Fruit fly (Drosophila melanogaster) whole organism, embryonic: Measurements from ENCODE around the gene CG4017.
A peak's percentile ranks its signal among the peaks of the same experiment; 100 is the strongest.

Source experiments
- Abd-B ChIP-seq: fragments of 200-800 bp; sonication (Bioruptor generic); optimal IDR thresholded peaks from 2 replicates; lab custom pipeline; 2018; ENCODE audit warnings: missing biosample characterization, mild to moderate bottlenecking, missing genetic modification characterization, moderate library complexity
- Atf3 ChIP-seq: fragments of 200-800 bp; sonication (Bioruptor generic); optimal IDR thresholded peaks from 3 replicates; lab custom pipeline; 2016; ENCODE audit warnings: missing biosample characterization, missing genetic modification characterization
- CG10654 ChIP-seq: fragments of 200-800 bp; sonication (Bioruptor generic); optimal IDR thresholded peaks from 2 replicates; lab custom pipeline; 2016; ENCODE audit warnings: missing biosample characterization, missing genetic modification characterization
- CG14014 ChIP-seq: fragments of 200-800 bp; sonication (Bioruptor generic); IDR thresholded peaks from 2 replicates; pipeline ENCODE4 v1.3.6; 2022; ENCODE audit warnings: missing biosample characterization, missing genetic modification characterization
- CG14965 ChIP-seq: fragments of 200-800 bp; sonication (Bioruptor generic); optimal IDR thresholded peaks from 2 replicates; lab custom pipeline; 2016; ENCODE audit warnings: missing biosample characterization, missing genetic modification characterization, borderline replicate concordance
- CG1603 ChIP-seq: fragments of 200-800 bp; sonication (Bioruptor generic); optimal IDR thresholded peaks from 2 replicates; lab custom pipeline; 2019; ENCODE audit warnings: missing biosample characterization, mild to moderate bottlenecking, missing genetic modification characterization, moderate library complexity
- CG1647 ChIP-seq: fragments of 200-800 bp; sonication (Bioruptor generic); optimal IDR thresholded peaks from 3 replicates; lab custom pipeline; 2016; ENCODE audit warnings: missing biosample characterization, missing genetic modification characterization
- CG17568 ChIP-seq: fragments of 200-800 bp; sonication (Bioruptor generic); optimal IDR thresholded peaks from 2 replicates; lab custom pipeline; 2018; ENCODE audit warnings: missing biosample characterization, mild to moderate bottlenecking, missing genetic modification characterization, moderate library complexity
- CG18476 ChIP-seq: fragments of 200-800 bp; sonication (Bioruptor generic); optimal IDR thresholded peaks from 2 replicates; lab custom pipeline; 2016; ENCODE audit warnings: missing biosample characterization, mild to moderate bottlenecking, missing genetic modification characterization
- CG18599 ChIP-seq: fragments of 200-800 bp; sonication (Bioruptor generic); optimal IDR thresholded peaks from 3 replicates; lab custom pipeline; 2017; ENCODE audit warnings: missing biosample characterization, missing genetic modification characterization, mild to moderate bottlenecking, moderate library complexity, missing genetic modification reagents
- CG30431 ChIP-seq: fragments of 200-800 bp; sonication (Bioruptor generic); optimal IDR thresholded peaks from 2 replicates; lab custom pipeline; 2017; ENCODE audit warnings: missing biosample characterization, missing genetic modification characterization
- CG4707 ChIP-seq: fragments of 200-800 bp; sonication (Bioruptor generic); optimal IDR thresholded peaks from 2 replicates; lab custom pipeline; 2018; ENCODE audit warnings: missing biosample characterization, mild to moderate bottlenecking, missing genetic modification characterization, moderate library complexity
- CG6272 ChIP-seq: fragments of 200-800 bp; sonication (Bioruptor generic); IDR thresholded peaks from 2 replicates; pipeline ENCODE4 v1.3.6; 2022; ENCODE audit warnings: missing biosample characterization, missing genetic modification characterization
- CG7963 ChIP-seq: fragments of 200-800 bp; sonication (Bioruptor generic); IDR thresholded peaks from 3 replicates; pipeline ENCODE4 v1.3.6; 2022; ENCODE audit warnings: missing biosample characterization, missing genetic modification characterization; ENCODE audit not compliant: partially characterized antibody
- CG8281 ChIP-seq: fragments of 200-800 bp; sonication (Bioruptor generic); optimal IDR thresholded peaks from 2 replicates; lab custom pipeline; 2018; ENCODE audit warnings: missing biosample characterization, mild to moderate bottlenecking, missing genetic modification characterization, moderate library complexity
- CG8290 ChIP-seq, 3 experiments: fragments of 200-800 bp; sonication (Bioruptor generic); optimal IDR thresholded peaks; 2 replicates each; lab custom pipeline; 2016 to 2019; ENCODE audit warnings: missing biosample characterization in 3 of 3, missing genetic modification characterization in 3 of 3, mild to moderate bottlenecking in 2 of 3, moderate library complexity in 1 of 3
- CG9437 ChIP-seq: fragments of 200-800 bp; sonication (Bioruptor generic); optimal IDR thresholded peaks from 2 replicates; lab custom pipeline; 2018; ENCODE audit warnings: missing biosample characterization, mild to moderate bottlenecking, missing genetic modification characterization
- CTCF ChIP-seq: fragments of 200-800 bp; sonication (Bioruptor generic); optimal IDR thresholded peaks from 2 replicates; lab custom pipeline; 2017; ENCODE audit warnings: missing biosample characterization, mild to moderate bottlenecking, missing genetic modification characterization, moderate library complexity
- CoRest ChIP-seq: fragments of 200-800 bp; sonication (Bioruptor generic); optimal IDR thresholded peaks from 3 replicates; lab custom pipeline; 2018; ENCODE audit warnings: missing biosample characterization, mild to moderate bottlenecking, missing genetic modification characterization, moderate library complexity
- Dp ChIP-seq: fragments of 200-800 bp; sonication (Bioruptor generic); optimal IDR thresholded peaks from 2 replicates; lab custom pipeline; 2018; ENCODE audit warnings: missing biosample characterization, mild to moderate bottlenecking, missing genetic modification characterization, moderate library complexity
- Eip74EF ChIP-seq, 2 experiments: fragments of 200-800 bp in 1 of 2; fragments of >200 bp in 1 of 2; sonication (Bioruptor generic) in 1 of 2; optimal IDR thresholded peaks; 2 replicates each; lab custom pipeline; 2017 to 2019; ENCODE audit warnings: missing biosample characterization in 2 of 2, missing genetic modification characterization in 2 of 2, mild to moderate bottlenecking in 1 of 2, moderate library complexity in 1 of 2
- Hr51 ChIP-seq, 2 experiments: fragments of 200-800 bp; sonication (Bioruptor generic); optimal IDR thresholded peaks; 2 replicates in 1 of 2; 3 replicates in 1 of 2; lab custom pipeline; 2016 to 2018; ENCODE audit warnings: missing biosample characterization in 2 of 2, missing genetic modification characterization in 2 of 2, mild to moderate bottlenecking in 1 of 2, moderate library complexity in 1 of 2
- Med ChIP-seq: fragments of 200-800 bp; sonication (Bioruptor generic); peaks from one replicate; lab custom pipeline; 2016; ENCODE audit warnings: missing biosample characterization, missing genetic modification characterization, mild to moderate bottlenecking, inconsistent platforms, moderate library complexity
- NFAT ChIP-seq: fragments of 200-800 bp; sonication (Bioruptor generic); IDR thresholded peaks from 2 replicates; pipeline ENCODE4 v1.3.6; 2022; ENCODE audit warnings: missing biosample characterization, missing genetic modification characterization
- Sry-δ ChIP-seq: fragments of 200-800 bp; sonication (Bioruptor generic); optimal IDR thresholded peaks from 2 replicates; lab custom pipeline; 2016; ENCODE audit warnings: missing biosample characterization, missing genetic modification characterization
- ac ChIP-seq: fragments of 200-800 bp; sonication (Bioruptor generic); optimal IDR thresholded peaks from 3 replicates; lab custom pipeline; 2017; ENCODE audit warnings: missing biosample characterization, mild to moderate bottlenecking, missing genetic modification characterization
- aop ChIP-seq: fragments of 200-800 bp; sonication (Bioruptor generic); IDR thresholded peaks from 2 replicates; pipeline ENCODE4 v1.3.6; 2022; ENCODE audit warnings: missing biosample characterization, missing genetic modification characterization
- chif ChIP-seq, 2 experiments: fragments of 200-800 bp; sonication (Bioruptor generic); optimal IDR thresholded peaks; 3 replicates each; lab custom pipeline; 2016; ENCODE audit warnings: missing biosample characterization in 2 of 2, missing genetic modification characterization in 2 of 2
- ci ChIP-seq: fragments of 200-800 bp; sonication (Bioruptor generic); IDR thresholded peaks from 3 replicates; pipeline ENCODE4 v1.3.6; 2022; ENCODE audit warnings: missing biosample characterization, missing genetic modification characterization
- ewg ChIP-seq: fragments of 200-800 bp; sonication (Bioruptor generic); optimal IDR thresholded peaks from 3 replicates; lab custom pipeline; 2017; ENCODE audit warnings: mild to moderate bottlenecking, missing biosample characterization, missing genetic modification reagents, missing genetic modification characterization
- fru ChIP-seq: fragments of >200 bp; optimal IDR thresholded peaks from 2 replicates; lab custom pipeline; 2017
- her ChIP-seq: fragments of 200-800 bp; sonication (Bioruptor generic); optimal IDR thresholded peaks from 2 replicates; lab custom pipeline; 2016; ENCODE audit warnings: missing biosample characterization, missing genetic modification characterization
- hkb ChIP-seq, 2 experiments: fragments of 200-800 bp in 1 of 2; fragments of >200 bp in 1 of 2; sonication (Bioruptor generic) in 1 of 2; IDR thresholded peaks in 1 of 2; optimal IDR thresholded peaks in 1 of 2; 2 replicates each; pipeline versions ENCODE4 v1.3.6 to Lab custom; 2017 to 2022; ENCODE audit warnings: missing biosample characterization in 1 of 2, missing genetic modification characterization in 1 of 2
- kay ChIP-seq: fragments of 200-800 bp; sonication (Bioruptor generic); optimal IDR thresholded peaks from 2 replicates; lab custom pipeline; 2016; ENCODE audit warnings: missing biosample characterization, missing genetic modification characterization
- lola ChIP-seq, 3 experiments: fragments of >200 bp in 2 of 3; fragments of 200-800 bp in 1 of 3; sonication (Bioruptor generic) in 1 of 3; optimal IDR thresholded peaks; 2 replicates each; lab custom pipeline; 2017 to 2019; ENCODE audit warnings: missing biosample characterization in 3 of 3, missing genetic modification characterization in 3 of 3, mild to moderate bottlenecking in 1 of 3, moderate library complexity in 1 of 3
- sens ChIP-seq: fragments of 200-800 bp; sonication (Bioruptor generic); peaks from one replicate; lab custom pipeline; 2016; ENCODE audit warnings: missing biosample characterization, missing genetic modification characterization
- sens-2 ChIP-seq: fragments of 200-800 bp; sonication (Bioruptor generic); IDR thresholded peaks from 2 replicates; pipeline ENCODE4 v1.3.6; 2022; ENCODE audit warnings: missing biosample characterization, missing genetic modification characterization
- shn ChIP-seq: fragments of 200-800 bp; sonication (Bioruptor generic); optimal IDR thresholded peaks from 3 replicates; lab custom pipeline; 2016; ENCODE audit warnings: missing biosample characterization, missing genetic modification characterization
- slbo ChIP-seq: fragments of 200-800 bp; sonication (Bioruptor generic); IDR thresholded peaks from 2 replicates; pipeline ENCODE4 v1.3.6; 2022; ENCODE audit warnings: missing biosample characterization, missing genetic modification characterization
- z ChIP-seq: fragments of 200-800 bp; sonication (Bioruptor generic); IDR thresholded peaks from 3 replicates; pipeline ENCODE4 v1.3.6; 2022; ENCODE audit warnings: missing biosample characterization, missing genetic modification characterization
- zen2 ChIP-seq: fragments of 200-800 bp; sonication (Bioruptor generic); IDR thresholded peaks from 3 replicates; pipeline ENCODE4 v1.3.6; 2022; ENCODE audit warnings: missing biosample characterization, missing genetic modification characterization; ENCODE audit not compliant: partially characterized antibody

The CG4017 gene

DNA sequence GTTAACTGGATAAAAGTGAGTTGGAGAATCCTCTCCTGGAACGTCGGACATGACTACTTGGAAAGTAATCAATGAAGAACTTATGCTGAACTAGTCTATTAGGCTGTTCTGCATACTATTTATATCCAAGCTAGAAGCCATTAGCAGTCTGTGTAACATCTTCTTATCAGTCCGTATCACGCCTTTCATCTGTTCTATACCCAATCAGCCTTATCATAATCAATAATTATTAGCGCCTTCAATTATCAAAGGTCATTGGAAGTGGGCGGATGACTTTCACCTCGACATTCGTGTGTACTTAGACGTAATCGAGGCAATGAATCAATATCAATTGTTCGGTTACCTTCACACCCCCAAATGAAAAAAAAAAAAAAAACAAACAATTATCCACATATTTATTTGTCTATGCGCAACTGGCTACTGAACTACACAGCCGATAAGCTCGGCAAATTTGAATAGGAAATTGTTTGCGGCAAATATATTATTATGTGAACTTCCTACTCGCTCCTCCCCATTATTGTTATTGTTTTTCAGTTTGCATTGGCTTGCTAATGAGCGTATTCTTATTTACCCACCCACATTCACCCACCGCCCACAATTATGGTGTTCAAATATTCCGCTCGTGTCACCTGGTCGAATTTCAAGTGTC, 8.2 kb downstream of the CG4017 start, which contains the start of the genes ppk11 and ppk16 (continued):
- TF ChIP-seq Eip74EF (GFP tag; optimal IDR thresholded peaks at IDR 0.05; lab: Kevin White, UChicago) (peak in 1 of 2 experiments; percentile 42), CG14014 (GFP tag; lab: Robert Waterston, UW) (peak; percentile 22; the same call in 1 of the 2 replicates), CG14965 (GFP tag; lab: Kevin White, UChicago) (peak; percentile 25), hkb (optimal IDR thresholded peaks at IDR 0.05; lab: Kevin White, UChicago) (no peak), hkb (GFP tag; IDR thresholded peaks at IDR 0.05; lab: Robert Waterston, UW) (0 out of 2 replicates have a peak, but pooled peaks have one; percentile 19), CoRest (tag; lab: Kevin White, UChicago) (peak; percentile 1), ci (GFP tag; lab: Robert Waterston, UW) (0 out of 3 replicates have a peak, but pooled peaks have one; percentile 33), CG1647 (GFP tag; lab: Kevin White, UChicago) (no peak), CG18599 (GFP tag; lab: Kevin White, UChicago) (peak; percentile 49), NFAT (no peak), ewg (GFP tag; lab: Kevin White, UChicago) (no peak), sens-2 (no peak), CG10654 (peak; percentile 12), chif (GFP tag; optimal IDR thresholded peaks at IDR 0.05; lab: Kevin White, UChicago) (peak; percentile 3 to 19), Abd-B (GFP tag; lab: Kevin White, UChicago) (no peak), Sry-δ (peak; percentile 3)

DNA sequence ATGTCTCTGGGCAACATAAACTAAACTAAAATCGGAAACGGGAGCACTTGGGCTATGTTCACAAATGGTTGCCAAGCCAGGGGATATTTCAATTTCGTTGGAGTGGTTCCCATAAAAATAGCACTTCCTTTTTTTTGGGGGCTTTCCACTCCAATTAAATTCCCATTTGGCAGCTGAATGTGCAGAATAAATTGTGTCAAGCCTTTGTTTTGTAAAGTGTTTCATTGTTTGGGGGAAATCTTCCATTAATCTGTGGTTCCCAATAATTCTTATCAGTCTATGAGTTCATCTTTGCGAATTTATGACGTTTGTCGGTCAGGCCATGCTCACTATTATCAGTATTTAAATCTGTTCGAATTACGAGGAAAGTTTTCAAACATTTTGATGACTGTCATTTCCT, 11.1 kb downstream of the CG4017 start:
- TF ChIP-seq zen2 (GFP tag; lab: Robert Waterston, UW) (no peak), CG17568 (no peak), kay (GFP tag; lab: Kevin White, UChicago) (no peak), slbo (GFP tag; lab: Robert Waterston, UW) (no peak), CG18476 (GFP tag; lab: Kevin White, UChicago) (no peak), CG6272 (GFP tag; lab: Robert Waterston, UW) (no peak), CG4707 (no peak), aop (GFP tag; lab: Robert Waterston, UW) (no peak), lola (GFP tag; optimal IDR thresholded peaks at IDR 0.05; lab: Kevin White, UChicago) (no peak), CG30431 (no peak), fru (lab: Kevin White, UChicago) (no peak), CTCF (GFP tag; lab: Kevin White, UChicago) (no peak), Atf3 (GFP tag; lab: Kevin White, UChicago) (no peak), her (GFP tag; lab: Kevin White, UChicago) (no peak), Dp (GFP tag; lab: Kevin White, UChicago) (no peak)

DNA sequence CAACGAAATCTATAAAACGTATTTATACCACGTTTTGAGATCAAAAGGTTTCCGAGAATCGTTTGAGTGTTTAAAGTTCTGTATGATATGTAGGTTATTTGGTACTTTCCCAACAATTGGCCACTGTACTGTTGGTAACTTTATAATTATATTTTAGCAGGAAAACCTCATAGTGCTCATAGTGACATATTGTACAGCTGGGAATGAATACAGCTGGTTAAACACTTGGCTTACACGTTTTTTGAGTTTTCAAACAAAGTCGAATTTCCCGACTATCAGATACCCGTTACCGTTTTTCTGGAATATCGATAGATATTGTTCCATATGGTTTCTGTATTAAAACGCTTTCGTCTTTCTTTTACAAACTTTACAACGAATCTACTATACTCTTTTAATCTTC, 11.6 kb downstream of the CG4017 start:
- TF ChIP-seq shn (GFP tag; lab: Kevin White, UChicago) (no peak), CG7963 (no peak), Hr51 (GFP tag; optimal IDR thresholded peaks at IDR 0.05; lab: Kevin White, UChicago) (no peak), CG1603 (tag; lab: Kevin White, UChicago) (no peak), CG8290 (GFP tag; optimal IDR thresholded peaks at IDR 0.05; lab: Kevin White, UChicago) (no peak), CG8290 (tag; optimal IDR thresholded peaks at IDR 0.05; lab: Kevin White, UChicago) (no peak), Med (GFP tag; lab: Kevin White, UChicago) (peak; percentile 60), CG9437 (no peak), CG8281 (tag; lab: Kevin White, UChicago) (no peak), ac (GFP tag; lab: Kevin White, UChicago) (no peak), sens (GFP tag; lab: Kevin White, UChicago) (peak; percentile 62), z (GFP tag; lab: Robert Waterston, UW) (no peak)
